Worm (Caenorhabditis elegans): ENCODE data around the gene cyp-13A12.

DNA sequence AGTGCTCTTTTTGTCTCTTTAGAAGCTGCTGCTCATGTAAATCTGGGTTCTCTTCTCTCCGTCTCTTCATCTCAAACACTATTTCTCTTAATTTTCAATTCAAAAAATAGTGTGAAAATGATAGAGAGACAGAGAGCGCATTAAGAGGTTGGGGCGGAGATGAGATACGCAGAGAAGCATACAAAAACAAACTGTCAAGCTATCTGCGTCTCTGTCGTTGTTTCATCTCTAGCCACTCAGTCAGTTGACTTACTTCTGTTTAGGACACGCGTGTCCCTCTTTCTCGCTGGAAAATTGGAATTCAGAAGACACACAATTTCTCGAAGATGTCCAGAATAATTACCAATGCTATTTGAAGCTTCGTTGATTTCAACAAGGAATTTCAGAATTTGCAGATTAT lies 36.8 kb downstream of the cyp-13A12 start:
- TF ChIP-seq nhr-11 (tag; optimal IDR thresholded peaks at IDR 0.05) (no peak), ceh-34 (tag; optimal IDR thresholded peaks at IDR 0.05) (no peak), ceh-48 (tag; optimal IDR thresholded peaks at IDR 0.05) (no peak), Y22D7AL.16 (tag; optimal IDR thresholded peaks at IDR 0.05) (no peak), C38D4.7 (GFP tag; optimal IDR thresholded peaks at IDR 0.05) (no peak), ceh-18 (tag; optimal IDR thresholded peaks at IDR 0.05) (peak; percentile 60), nhr-232 (tag; optimal IDR thresholded peaks at IDR 0.05) (no peak), ref-2 (tag; optimal IDR thresholded peaks at IDR 0.05) (no peak), tbx-7 (tag; optimal IDR thresholded peaks at IDR 0.05) (no peak)
